Worm (Caenorhabditis elegans) whole organism, mixed stage, embryonic: Measurements from ENCODE around the gene F26D2.3.

ENCODE experiments used
- cnd-1 ChIP-seq: fragments of 200-800 bp; sonication (Bioruptor generic); optimal IDR thresholded peaks from 2 replicates; lab custom pipeline; 2018; ENCODE audit warnings: mild to moderate bottlenecking, missing genetic modification characterization, missing compliant biosample characterization
- elt-3 ChIP-seq: fragments of 150-350 bp; optimal IDR thresholded peaks from 2 replicates; lab custom pipeline; 2014; ENCODE audit warnings: missing biosample characterization, missing genetic modification characterization
- lsy-2 ChIP-seq: fragments of 150-350 bp; optimal IDR thresholded peaks from 2 replicates; lab custom pipeline; 2014; ENCODE audit warnings: missing biosample characterization, missing genetic modification characterization
- nhr-76 ChIP-seq: sonication (generic microtip); optimal IDR thresholded peaks from 2 replicates; lab custom pipeline; 2017; ENCODE audit warnings: missing biosample characterization, missing genetic modification characterization
- pha-4 ChIP-seq: fragments of 150-350 bp; optimal IDR thresholded peaks from 2 replicates; lab custom pipeline; 2018; ENCODE audit warnings: missing biosample characterization, missing genetic modification reagents, missing genetic modification characterization
- unc-62 ChIP-seq: fragments of 150-350 bp; optimal IDR thresholded peaks from 2 replicates; lab custom pipeline; 2014; ENCODE audit warnings: missing biosample characterization, missing genetic modification reagents, missing genetic modification characterization

DNA sequence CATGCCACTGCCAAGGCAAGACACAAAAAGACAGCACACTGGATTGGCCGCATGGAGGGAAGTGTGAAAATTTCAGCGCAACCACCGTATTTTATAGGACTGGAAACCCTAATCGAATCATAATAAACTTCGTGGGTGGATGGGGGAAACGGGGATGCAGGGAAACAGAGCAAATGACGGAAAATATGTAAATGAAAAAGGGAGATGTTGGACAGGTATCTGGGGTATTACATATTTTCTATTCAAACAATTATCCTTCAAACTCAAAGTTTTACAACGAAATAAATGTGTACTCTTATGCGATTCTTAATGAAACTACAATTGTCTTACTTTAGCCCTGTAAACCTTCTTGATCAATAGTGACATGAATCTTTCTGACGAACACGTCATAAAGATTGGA is 12.0 kb downstream of the F26D2.3 start, which contains the start of gene F26D2.16:
- TF ChIP-seq lsy-2 (no peak), unc-62 (GFP tag; lab: Kevin White, UChicago) (no peak), nhr-76 (tag; lab: Kevin White, UChicago) (no peak), pha-4 (tag; lab: Kevin White, UChicago) (no peak), cnd-1 (tag; lab: Kevin White, UChicago) (no peak), elt-3 (tag; lab: Kevin White, UChicago) (no peak)
